Worm (Caenorhabditis elegans) whole organism, L2 larva: ENCODE results near the gene T19H12.15.

Source experiments
- C34F6.9 ChIP-seq: fragments of 150-350 bp; optimal IDR thresholded peaks from 2 replicates; lab custom pipeline; 2014; ENCODE audit warnings: missing biosample characterization, missing genetic modification characterization
- F13H6.1 ChIP-seq: sonication (generic microtip); optimal IDR thresholded peaks from 2 replicates; lab custom pipeline; 2016; ENCODE audit warnings: missing genetic modification characterization, missing compliant biosample characterization
- Y55F3AM.14 ChIP-seq: fragments of 200-800 bp; sonication (Bioruptor generic); optimal IDR thresholded peaks from 2 replicates; lab custom pipeline; 2018; ENCODE audit warnings: mild to moderate bottlenecking, missing genetic modification characterization, missing compliant biosample characterization
- ZK546.5 ChIP-seq: sonication (generic microtip); optimal IDR thresholded peaks from 2 replicates; lab custom pipeline; 2017; ENCODE audit warnings: missing biosample characterization, missing genetic modification characterization
- aly-2 ChIP-seq: fragments of 150-350 bp; optimal IDR thresholded peaks from 2 replicates; lab custom pipeline; 2014; ENCODE audit warnings: missing biosample characterization, missing genetic modification characterization
- ama-1 ChIP-seq: fragments of 150-350 bp; optimal IDR thresholded peaks from 2 replicates; lab custom pipeline; 2018; ENCODE audit warnings: inconsistent platforms
- blmp-1 ChIP-seq: sonication (generic microtip); optimal IDR thresholded peaks from 2 replicates; lab custom pipeline; 2017; ENCODE audit warnings: missing genetic modification characterization, mild to moderate bottlenecking, missing compliant biosample characterization, antibody characterized with exemption, moderate library complexity; ENCODE audit not compliant: insufficient read depth
- ceh-16 ChIP-seq: fragments of 150-350 bp; optimal IDR thresholded peaks from 2 replicates; lab custom pipeline; 2014; ENCODE audit warnings: missing biosample characterization, missing genetic modification characterization
- ceh-82 ChIP-seq: fragments of 150-350 bp; optimal IDR thresholded peaks from 2 replicates; lab custom pipeline; 2014; ENCODE audit warnings: missing biosample characterization, missing genetic modification characterization
- crh-2 ChIP-seq: sonication (generic microtip); optimal IDR thresholded peaks from 2 replicates; lab custom pipeline; 2017; ENCODE audit warnings: missing biosample characterization, missing genetic modification characterization
- dmd-4 ChIP-seq: sonication (generic microtip); optimal IDR thresholded peaks from 2 replicates; lab custom pipeline; 2017; ENCODE audit warnings: missing biosample characterization, missing genetic modification characterization
- elt-1 ChIP-seq: fragments of 150-350 bp; optimal IDR thresholded peaks from 2 replicates; lab custom pipeline; 2014; ENCODE audit warnings: missing biosample characterization, missing genetic modification characterization
- elt-3 ChIP-seq: sonication (generic microtip); optimal IDR thresholded peaks from 2 replicates; lab custom pipeline; 2017; ENCODE audit warnings: missing biosample characterization, missing genetic modification characterization
- fos-1 ChIP-seq: fragments of 150-350 bp; optimal IDR thresholded peaks from 2 replicates; lab custom pipeline; 2014; ENCODE audit warnings: missing biosample characterization, missing genetic modification characterization
- gmeb-1 ChIP-seq: fragments of 150-350 bp; optimal IDR thresholded peaks from 2 replicates; lab custom pipeline; 2014; ENCODE audit warnings: missing biosample characterization, missing genetic modification characterization
- lin-11 ChIP-seq: fragments of 150-350 bp; sonication (generic microtip); optimal IDR thresholded peaks from 2 replicates; lab custom pipeline; 2014; ENCODE audit warnings: missing biosample characterization, missing genetic modification characterization, inconsistent platforms, mixed read lengths
- lin-39 ChIP-seq: fragments of 150-350 bp; optimal IDR thresholded peaks from 2 replicates; lab custom pipeline; 2014; ENCODE audit warnings: missing biosample characterization, missing genetic modification reagents, missing genetic modification characterization
- lsy-2 ChIP-seq, 2 experiments: fragments of 150-350 bp in 1 of 2; sonication (generic microtip) in 1 of 2; optimal IDR thresholded peaks; 2 replicates each; lab custom pipeline; 2014 to 2017; ENCODE audit warnings: missing biosample characterization in 2 of 2, missing genetic modification characterization in 2 of 2
- mab-5 ChIP-seq: fragments of 150-350 bp; optimal IDR thresholded peaks from 2 replicates; lab custom pipeline; 2014; ENCODE audit warnings: missing biosample characterization, missing genetic modification characterization
- mbf-1 ChIP-seq: sonication (generic microtip); optimal IDR thresholded peaks from 2 replicates; lab custom pipeline; 2017; ENCODE audit warnings: missing biosample characterization, missing genetic modification characterization
- nhr-10 ChIP-seq: sonication (generic microtip); optimal IDR thresholded peaks from 2 replicates; lab custom pipeline; 2017; ENCODE audit warnings: missing biosample characterization, missing genetic modification characterization
- nhr-12 ChIP-seq: fragments of 150-350 bp; optimal IDR thresholded peaks from 2 replicates; lab custom pipeline; 2014; ENCODE audit warnings: missing biosample characterization, missing genetic modification characterization
- nhr-129 ChIP-seq: fragments of 150-350 bp; optimal IDR thresholded peaks from 2 replicates; lab custom pipeline; 2014; ENCODE audit warnings: missing biosample characterization, missing genetic modification characterization
- nhr-21 ChIP-seq: fragments of 150-350 bp; optimal IDR thresholded peaks from 2 replicates; lab custom pipeline; 2014; ENCODE audit warnings: missing biosample characterization, missing genetic modification characterization
- nhr-23 ChIP-seq: fragments of 150-350 bp; optimal IDR thresholded peaks from 2 replicates; lab custom pipeline; 2014; ENCODE audit warnings: missing biosample characterization, missing genetic modification reagents, missing genetic modification characterization
- nhr-237 ChIP-seq: fragments of 150-350 bp; optimal IDR thresholded peaks from 2 replicates; lab custom pipeline; 2014; ENCODE audit warnings: missing biosample characterization, missing genetic modification characterization
- nhr-25 ChIP-seq: fragments of 150-350 bp; sonication (generic microtip); optimal IDR thresholded peaks from 3 replicates; lab custom pipeline; 2014; ENCODE audit warnings: missing biosample characterization, missing genetic modification characterization
- nhr-6 ChIP-seq: fragments of 150-350 bp; optimal IDR thresholded peaks from 2 replicates; lab custom pipeline; 2014; ENCODE audit warnings: missing biosample characterization, missing genetic modification characterization
- nhr-77 ChIP-seq: fragments of 150-350 bp; optimal IDR thresholded peaks from 2 replicates; lab custom pipeline; 2014; ENCODE audit warnings: missing biosample characterization, missing genetic modification characterization
- peb-1 ChIP-seq: fragments of 150-350 bp; optimal IDR thresholded peaks from 2 replicates; lab custom pipeline; 2014; ENCODE audit warnings: missing biosample characterization, missing genetic modification characterization
- sem-4 ChIP-seq: fragments of 150-350 bp; optimal IDR thresholded peaks from 2 replicates; lab custom pipeline; 2014; ENCODE audit warnings: missing biosample characterization, missing genetic modification reagents, missing genetic modification characterization
- skn-1 ChIP-seq: sonication (generic microtip); optimal IDR thresholded peaks from 2 replicates; lab custom pipeline; 2017; ENCODE audit warnings: missing biosample characterization, missing genetic modification characterization
- sma-3 ChIP-seq: sonication (generic microtip); optimal IDR thresholded peaks from 2 replicates; lab custom pipeline; 2016; ENCODE audit warnings: missing genetic modification reagents, missing genetic modification characterization, missing compliant biosample characterization
- sma-9 ChIP-seq, 2 experiments: fragments of 150-350 bp in 1 of 2; sonication (generic microtip) in 1 of 2; optimal IDR thresholded peaks; 2 replicates each; lab custom pipeline; 2014 to 2016; ENCODE audit warnings: missing genetic modification characterization in 2 of 2, mild to moderate bottlenecking in 1 of 2, missing biosample characterization in 1 of 2, missing compliant biosample characterization in 1 of 2, missing genetic modification reagents in 1 of 2, moderate library complexity in 1 of 2
- snpc-4 ChIP-seq: fragments of 150-350 bp; optimal IDR thresholded peaks from 2 replicates; lab custom pipeline; 2014; ENCODE audit warnings: missing biosample characterization, missing genetic modification characterization
- unc-39 ChIP-seq: fragments of 150-350 bp; optimal IDR thresholded peaks from 2 replicates; lab custom pipeline; 2014; ENCODE audit warnings: missing biosample characterization, missing genetic modification characterization
- unc-55 ChIP-seq: fragments of 150-350 bp; sonication (generic microtip); optimal IDR thresholded peaks from 3 replicates; lab custom pipeline; 2014; ENCODE audit warnings: missing biosample characterization, missing genetic modification reagents, missing genetic modification characterization
- zag-1 ChIP-seq: fragments of 150-350 bp; optimal IDR thresholded peaks from 2 replicates; lab custom pipeline; 2014; ENCODE audit warnings: missing biosample characterization, missing genetic modification characterization
- ztf-1 ChIP-seq: fragments of 200-800 bp; sonication (Bioruptor generic); conservative IDR thresholded peaks from 2 replicates; pipeline ENCODE4 v1.3.6; 2022; ENCODE audit warnings: missing genetic modification characterization, missing compliant biosample characterization
- ztf-11 ChIP-seq: sonication (generic microtip); optimal IDR thresholded peaks from 2 replicates; lab custom pipeline; 2017; ENCODE audit warnings: missing biosample characterization, missing genetic modification characterization

Gene T19H12.15

ce11 chrV:4864330-4864729 is 14.8 kb downstream of the T19H12.15 start:
- TF ChIP-seq sma-3 (GFP tag; lab: Kevin White, UChicago) = no peak
- TF ChIP-seq skn-1 = no peak
- TF ChIP-seq nhr-25 (tag; lab: Kevin White, UChicago) = no peak
- no peak for TF ChIP-seq elt-3 (tag; lab: Kevin White, UChicago)
- no peak for TF ChIP-seq peb-1 (tag; lab: Kevin White, UChicago)
- TF ChIP-seq blmp-1 (tag; lab: Kevin White, UChicago) = no peak
- no peak for TF ChIP-seq nhr-10
- TF ChIP-seq Y55F3AM.14 = no peak
- no peak for TF ChIP-seq unc-39
- TF ChIP-seq dmd-4 (tag; lab: Kevin White, UChicago) = no peak
- TF ChIP-seq gmeb-1 = no peak

DNA sequence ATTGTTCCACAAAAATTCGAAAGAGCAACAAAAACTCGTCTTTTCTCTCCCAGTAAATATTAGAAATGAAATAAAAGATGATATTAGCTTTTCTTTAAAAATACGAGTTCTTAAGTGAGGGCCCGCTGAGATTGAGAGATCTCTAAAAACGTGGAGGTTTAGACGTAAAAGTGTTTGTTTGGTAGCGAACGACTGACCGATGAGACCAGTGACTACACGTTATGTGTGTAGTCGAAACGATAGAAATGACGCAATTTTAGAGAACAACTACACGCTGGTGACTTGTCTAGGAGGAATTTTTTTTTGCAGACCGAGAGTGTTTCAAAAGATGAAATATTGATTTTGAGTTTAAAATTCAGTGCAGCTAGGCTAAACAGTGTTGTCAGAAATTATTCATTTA is 16.4 kb downstream of the T19H12.15 start, which contains the start of gene C37H5.13:
TSS of gene C37H5.13 (minus strand) at position 229 of the 400 bp plus-strand sequence.
- TF ChIP-seq sma-3 (GFP tag; lab: Kevin White, UChicago) (no peak), F13H6.1 (tag; lab: Kevin White, UChicago) (peak; percentile 65), nhr-10 (no peak), aly-2 (tag; lab: Kevin White, UChicago) (no peak), mbf-1 (no peak), ama-1 (lab: Kevin White, UChicago) (no peak), elt-1 (tag; lab: Kevin White, UChicago) (no peak), ceh-16 (tag; lab: Kevin White, UChicago) (no peak), nhr-6 (tag; lab: Kevin White, UChicago) (no peak), mab-5 (tag; lab: Kevin White, UChicago) (no peak), nhr-77 (tag; lab: Kevin White, UChicago) (no peak), nhr-129 (tag; lab: Kevin White, UChicago) (peak; percentile 97), C34F6.9 (tag; lab: Kevin White, UChicago) (no peak), ZK546.5 (no peak), nhr-21 (tag; lab: Kevin White, UChicago) (no peak), sma-9 (GFP tag; optimal IDR thresholded peaks at IDR 0.05; lab: Kevin White, UChicago) (peak; percentile 67), sma-9 (tag; optimal IDR thresholded peaks at IDR 0.05; lab: Kevin White, UChicago) (no peak), peb-1 (tag; lab: Kevin White, UChicago) (no peak), nhr-25 (tag; lab: Kevin White, UChicago) (peak; percentile 22), fos-1 (peak; percentile 40), skn-1 (no peak), elt-3 (tag; lab: Kevin White, UChicago) (no peak), lin-11 (tag; lab: Kevin White, UChicago) (no peak), dmd-4 (tag; lab: Kevin White, UChicago) (no peak), zag-1 (tag; lab: Kevin White, UChicago) (no peak), crh-2 (peak; percentile 49), lsy-2 (tag; optimal IDR thresholded peaks at IDR 0.05; lab: Kevin White, UChicago) (peak in 1 of 2 experiments; percentile 49), nhr-23 (tag; lab: Kevin White, UChicago) (no peak)

ce11 chrV:4860525-4860924 is 18.6 kb downstream of the T19H12.15 start:
- TF ChIP-seq blmp-1 (tag; lab: Kevin White, UChicago) = no peak
- no peak for TF ChIP-seq elt-3 (tag; lab: Kevin White, UChicago)
- no peak for TF ChIP-seq mab-5 (tag; lab: Kevin White, UChicago)
- peak in 1 of 2 experiments; percentile 45 for TF ChIP-seq lsy-2 (tag; optimal IDR thresholded peaks at IDR 0.05; lab: Kevin White, UChicago)
- TF ChIP-seq unc-55 (GFP tag; lab: Kevin White, UChicago) = peak; percentile 42
- no peak for TF ChIP-seq ztf-1 (GFP tag; lab: Robert Waterston, UW)
- TF ChIP-seq nhr-129 (tag; lab: Kevin White, UChicago) = peak; percentile 51
- TF ChIP-seq peb-1 (tag; lab: Kevin White, UChicago) = no peak

DNA sequence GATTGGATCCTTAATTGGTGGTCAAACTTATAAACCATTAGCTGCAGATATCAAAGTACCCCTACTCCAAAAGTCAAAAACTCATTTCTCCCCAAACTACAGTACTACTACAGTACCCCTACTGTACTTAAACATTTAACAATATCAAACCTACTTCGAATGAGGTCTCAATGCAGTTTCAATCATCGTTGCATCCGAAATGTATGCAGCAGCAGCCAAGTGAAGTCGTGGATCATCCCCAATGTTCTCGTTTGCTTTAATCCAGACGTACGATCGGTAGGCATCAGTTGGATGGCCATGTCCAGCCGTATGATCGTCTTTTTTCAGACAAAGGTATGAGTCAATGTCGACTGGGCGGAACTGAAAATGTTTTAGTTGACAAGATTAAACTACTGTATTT is 21.6 kb downstream of the T19H12.15 start:
- TF ChIP-seq mbf-1 (no peak), nhr-237 (tag; lab: Kevin White, UChicago) (no peak), dmd-4 (tag; lab: Kevin White, UChicago) (no peak), skn-1 (no peak), crh-2 (no peak), blmp-1 (tag; lab: Kevin White, UChicago) (no peak), unc-39 (no peak), nhr-129 (tag; lab: Kevin White, UChicago) (no peak), ztf-1 (GFP tag; lab: Robert Waterston, UW) (no peak), ceh-82 (no peak), ztf-11 (tag; lab: Kevin White, UChicago) (no peak), sem-4 (tag; lab: Kevin White, UChicago) (no peak), peb-1 (tag; lab: Kevin White, UChicago) (no peak), gmeb-1 (no peak), snpc-4 (no peak), lin-39 (no peak), lin-11 (tag; lab: Kevin White, UChicago) (no peak), nhr-12 (tag; lab: Kevin White, UChicago) (no peak)
